Fruit fly (Drosophila melanogaster) whole organism, pupa: ENCODE results near the gene CG4896.

Experiments used
- CG32121 ChIP-seq: fragments of 200-800 bp; sonication (Bioruptor generic); IDR thresholded peaks from 2 replicates; pipeline ENCODE4 v1.3.6; 2022; ENCODE audit warnings: missing biosample characterization, missing genetic modification characterization
- CG34367 ChIP-seq: fragments of 200-800 bp; sonication (Bioruptor generic); optimal IDR thresholded peaks from 2 replicates; lab custom pipeline; 2018; ENCODE audit warnings: missing biosample characterization, mild to moderate bottlenecking, missing genetic modification characterization
- CG8301 ChIP-seq: fragments of 200-800 bp; sonication (Bioruptor generic); optimal IDR thresholded peaks from 2 replicates; lab custom pipeline; 2018; ENCODE audit warnings: missing biosample characterization, mild to moderate bottlenecking, missing genetic modification characterization
- EcR ChIP-seq: fragments of 200-800 bp; sonication (Bioruptor generic); optimal IDR thresholded peaks from 3 replicates; lab custom pipeline; 2019; ENCODE audit warnings: missing biosample characterization, missing genetic modification characterization, mild to moderate bottlenecking, moderate library complexity, missing genetic modification reagents
- Pif1B ChIP-seq: fragments of 200-800 bp; sonication (Bioruptor generic); optimal IDR thresholded peaks from 3 replicates; lab custom pipeline; 2016; ENCODE audit warnings: missing biosample characterization, missing genetic modification characterization
- Snoo ChIP-seq: fragments of 200-800 bp; sonication (Bioruptor generic); optimal IDR thresholded peaks from 3 replicates; lab custom pipeline; 2017; ENCODE audit warnings: missing biosample characterization, mild to moderate bottlenecking, missing genetic modification characterization, inconsistent platforms
- gl ChIP-seq: fragments of 200-800 bp; sonication (Bioruptor generic); optimal IDR thresholded peaks from 2 replicates; lab custom pipeline; 2018; ENCODE audit warnings: missing biosample characterization, mild to moderate bottlenecking, missing genetic modification characterization

DNA sequence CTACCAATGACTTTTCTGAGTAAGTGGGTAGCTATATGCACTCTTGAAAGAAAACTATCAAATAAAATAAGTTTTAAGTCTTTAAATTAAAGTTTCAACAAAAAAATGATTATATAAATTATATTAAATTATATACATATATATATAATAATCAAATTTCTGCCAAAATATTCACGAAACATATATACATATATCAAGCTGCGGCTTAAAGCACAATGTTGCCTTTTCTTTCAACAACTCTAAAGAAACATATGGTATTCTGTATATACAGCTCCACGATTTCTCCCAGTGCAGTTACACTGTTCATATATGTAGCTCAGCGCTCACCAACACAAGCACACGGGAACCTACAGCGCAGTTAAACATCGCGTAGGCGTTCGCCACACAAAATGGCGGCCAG is 42.0 kb upstream of the CG4896 start:
- no peak for TF ChIP-seq EcR (GFP tag; lab: Kevin White, UChicago)
- no peak for TF ChIP-seq CG32121
- TF ChIP-seq Snoo = no peak
- TF ChIP-seq CG8301 (tag; lab: Kevin White, UChicago) = no peak
- TF ChIP-seq gl (tag; lab: Kevin White, UChicago) = no peak
- no peak for TF ChIP-seq Pif1B
- no peak for TF ChIP-seq CG34367
